Fruit fly (Drosophila melanogaster): ENCODE data around the gene CG1529.

CG1529 gene

DNA sequence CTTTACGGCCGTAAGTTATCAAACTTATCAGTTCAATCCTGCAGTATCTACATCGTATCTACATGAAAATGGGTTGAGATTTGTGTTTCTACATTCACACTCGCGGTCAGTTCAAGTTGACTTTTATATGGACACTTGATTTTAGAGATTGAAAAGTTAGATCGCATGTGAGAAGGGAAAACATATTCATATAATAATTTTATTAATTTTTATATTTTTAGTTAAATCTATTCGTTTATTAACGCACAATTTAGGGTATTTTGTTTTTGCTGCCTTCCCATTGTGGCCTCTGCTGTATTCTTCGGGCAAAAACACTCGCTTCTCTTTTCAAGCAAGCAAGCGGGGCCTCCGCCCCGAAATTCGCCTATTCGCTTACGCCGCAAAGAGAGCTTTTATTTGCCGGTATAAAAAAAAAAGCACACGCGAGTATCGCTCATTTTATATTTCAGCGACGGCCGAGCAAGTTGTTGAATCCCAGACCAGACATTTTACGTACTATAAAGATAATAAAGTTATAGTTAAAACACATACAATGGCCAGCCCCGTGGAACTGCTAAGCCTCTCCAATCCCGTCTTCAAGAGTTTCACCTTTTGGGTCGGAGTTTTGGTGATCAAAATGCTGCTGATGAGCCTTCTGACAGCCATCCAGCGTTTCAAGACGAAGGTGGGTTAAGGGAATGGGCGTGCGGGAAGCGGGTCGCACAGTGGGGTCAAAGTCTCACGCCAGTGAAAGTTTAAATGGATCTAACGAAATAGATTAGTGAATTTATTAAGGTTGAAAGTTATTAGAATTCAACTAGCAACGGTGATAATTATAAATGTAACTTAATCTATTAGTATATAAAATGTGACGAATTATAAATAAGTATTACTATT, 11.1 kb upstream of the CG1529 start (continued):
- peak; percentile 88 for TF ChIP-seq NfI (GFP tag; optimal IDR thresholded peaks at IDR 0.05)
- peak; percentile 69 for TF ChIP-seq CG1024 (GFP tag; IDR thresholded peaks at IDR 0.05)
- peak; percentile 81 for TF ChIP-seq Hr3 (GFP tag; optimal IDR thresholded peaks at IDR 0.05)
- peak; percentile 84 for TF ChIP-seq CG32772 (GFP tag; IDR thresholded peaks at IDR 0.05)
- TF ChIP-seq E2f1 (GFP tag; IDR thresholded peaks at IDR 0.05), result peak; percentile 90
- peak; percentile 74 for TF ChIP-seq wdn (GFP tag; IDR thresholded peaks at IDR 0.05)
- TF ChIP-seq peb (GFP tag; IDR thresholded peaks at IDR 0.05), result peak; percentile 47
- no peak for TF ChIP-seq D (optimal IDR thresholded peaks at IDR 0.05)
- TF ChIP-seq D (GFP tag; optimal IDR thresholded peaks at IDR 0.05), result peak; percentile 80
- TF ChIP-seq onecut (GFP tag; IDR thresholded peaks at IDR 0.05), result peak; percentile 79
- TF ChIP-seq NK7.1 (GFP tag; optimal IDR thresholded peaks at IDR 0.05), result no peak
- TF ChIP-seq CG15696 (tag; optimal IDR thresholded peaks at IDR 0.05), result peak; percentile 77
- no peak for TF ChIP-seq Kr (GFP tag; optimal IDR thresholded peaks at IDR 0.05)
- TF ChIP-seq ind (GFP tag; optimal IDR thresholded peaks at IDR 0.05), result peak; percentile 82
- no peak for TF ChIP-seq Sry-δ (GFP tag; optimal IDR thresholded peaks at IDR 0.05)
- TF ChIP-seq her (GFP tag; optimal IDR thresholded peaks at IDR 0.05), result no peak
- TF ChIP-seq CG14050 (GFP tag; IDR thresholded peaks at IDR 0.05), result peak; percentile 84
- TF ChIP-seq CG7987 (GFP tag; optimal IDR thresholded peaks at IDR 0.05), result peak; percentile 48
- no peak for TF ChIP-seq zf30C (GFP tag; optimal IDR thresholded peaks at IDR 0.05)
- TF ChIP-seq CG7556 (GFP tag; optimal IDR thresholded peaks at IDR 0.05), result peak; percentile 88
- TF ChIP-seq CkIIα-i1 (GFP tag; IDR thresholded peaks at IDR 0.05), result no peak
- TF ChIP-seq Six4 (GFP tag; optimal IDR thresholded peaks at IDR 0.05), result peak; percentile 67
- TF ChIP-seq CG14710 (tag; optimal IDR thresholded peaks at IDR 0.05), result peak; percentile 84
- TF ChIP-seq CG3726 (GFP tag; IDR thresholded peaks at IDR 0.05), result 0 out of 3 replicates have a peak, but pooled peaks have one; percentile 66
- TF ChIP-seq Meics (GFP tag; optimal IDR thresholded peaks at IDR 0.05), result peak; percentile 91
- TF ChIP-seq Trl (optimal IDR thresholded peaks at IDR 0.05), result no peak
- no peak for TF ChIP-seq Trl (GFP tag; optimal IDR thresholded peaks at IDR 0.05)
- TF ChIP-seq emc (GFP tag; optimal IDR thresholded peaks at IDR 0.05), result no peak
- TF ChIP-seq CG17328 (GFP tag; IDR thresholded peaks at IDR 0.05), result peak; percentile 91
- TF ChIP-seq CG6854 (GFP tag; optimal IDR thresholded peaks at IDR 0.05), result peak; percentile 91
- no peak for TF ChIP-seq pita (GFP tag; optimal IDR thresholded peaks at IDR 0.05)
- peak; percentile 86 for TF ChIP-seq nerfin-1 (tag; optimal IDR thresholded peaks at IDR 0.05)
- TF ChIP-seq slbo (GFP tag; IDR thresholded peaks at IDR 0.05), result peak; percentile 86
- TF ChIP-seq Doc3 (GFP tag; IDR thresholded peaks at IDR 0.05; ENCODE audit: partially characterized antibody), result no peak
- peak; percentile 40 for TF ChIP-seq bab2 (GFP tag; optimal IDR thresholded peaks at IDR 0.05)
- TF ChIP-seq Fer1 (GFP tag; optimal IDR thresholded peaks at IDR 0.05), result peak; percentile 95
- TF ChIP-seq ATbp (GFP tag; optimal IDR thresholded peaks at IDR 0.05), result peak; percentile 87
- TF ChIP-seq dan (GFP tag; IDR thresholded peaks at IDR 0.05), result no peak
- TF ChIP-seq CG7357 (GFP tag; IDR thresholded peaks at IDR 0.05), result peak; percentile 68
- TF ChIP-seq CG16779 (GFP tag; IDR thresholded peaks at IDR 0.05), result no peak
- no peak for TF ChIP-seq Camta (GFP tag; optimal IDR thresholded peaks at IDR 0.05)
- TF ChIP-seq Stat92E (GFP tag; optimal IDR thresholded peaks at IDR 0.05), result peak in 1 of 3 experiments; percentile 57
- peak; percentile 68; the same call in 1 of the 2 replicates for TF ChIP-seq chm (GFP tag; IDR thresholded peaks at IDR 0.05)
- TF ChIP-seq gro (GFP tag; optimal IDR thresholded peaks at IDR 0.05), result peak; percentile 5
- TF ChIP-seq Elba2 (GFP tag; optimal IDR thresholded peaks at IDR 0.05), result no peak
- no peak for TF ChIP-seq Doc2 (GFP tag; IDR thresholded peaks at IDR 0.05)
- TF ChIP-seq h (optimal IDR thresholded peaks at IDR 0.05), result no peak
- peak; percentile 24 for TF ChIP-seq pho (GFP tag; optimal IDR thresholded peaks at IDR 0.05)
- peak; percentile 86 for TF ChIP-seq cwo (GFP tag; optimal IDR thresholded peaks at IDR 0.05)
- TF ChIP-seq CG11695 (GFP tag; IDR thresholded peaks at IDR 0.05), result peak; percentile 91
- peak; percentile 71 for TF ChIP-seq CG7271 (tag; optimal IDR thresholded peaks at IDR 0.05)

Measured in whole organism, embryonic.